Worm (Caenorhabditis elegans): ENCODE measurements around the gene txt-18.

DNA sequence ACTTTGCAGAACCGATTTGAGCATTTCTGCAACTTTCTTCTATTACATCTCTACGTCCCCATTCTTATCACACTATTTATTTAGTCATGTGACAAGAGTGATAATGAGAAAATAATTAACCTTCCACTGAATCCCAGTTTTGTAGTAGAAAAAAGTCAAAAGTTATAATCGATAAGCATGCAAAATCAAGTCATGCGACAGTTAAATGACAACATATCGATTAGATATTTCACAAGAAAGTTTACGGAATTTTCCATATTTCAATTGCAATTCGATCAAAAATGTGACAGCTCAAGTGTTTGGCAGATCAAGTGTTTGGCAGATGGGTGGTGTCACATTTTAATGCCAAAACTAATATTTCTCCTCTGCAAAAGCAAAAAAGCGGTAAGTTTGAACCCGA, 30.8 kb downstream of the txt-18 start:
- peak; percentile 67 for TF ChIP-seq B0336.3 (GFP tag; IDR thresholded peaks at IDR 0.05)
- TF ChIP-seq Y56A3A.18 (GFP tag; IDR thresholded peaks at IDR 0.05): no peak
- TF ChIP-seq nhr-27 (tag; optimal IDR thresholded peaks at IDR 0.05): no peak
- no peak for TF ChIP-seq aptf-2 (GFP tag; conservative IDR thresholded peaks at IDR 0.05)
- no peak for TF ChIP-seq madf-10 (tag; optimal IDR thresholded peaks at IDR 0.05)
- TF ChIP-seq F52B5.7 (tag; optimal IDR thresholded peaks at IDR 0.05): no peak
- no peak for TF ChIP-seq nfyb-1 (GFP tag; IDR thresholded peaks at IDR 0.05)
- no peak for TF ChIP-seq efl-1 (GFP tag; optimal IDR thresholded peaks at IDR 0.05)
- TF ChIP-seq C17E4.6 (GFP tag; IDR thresholded peaks at IDR 0.05): no peak
